Fruit fly (Drosophila melanogaster) whole organism: ENCODE measurements around the gene CG1532.
A peak's percentile ranks its signal among the peaks of the same experiment; 100 is the strongest.

Source experiments
- CG8478 ChIP-seq: fragments of >200 bp; optimal IDR thresholded peaks from 2 replicates; lab custom pipeline; 2018; ENCODE audit warnings: inconsistent platforms
- Dll ChIP-seq: fragments of >200 bp; optimal IDR thresholded peaks from 2 replicates; lab custom pipeline; 2017
- EcR ChIP-seq, 2 experiments: fragments of >200 bp; optimal IDR thresholded peaks; 2 replicates each; lab custom pipeline; 2017; ENCODE audit warnings: missing biosample characterization in 2 of 2, missing genetic modification characterization in 2 of 2, missing genetic modification reagents in 2 of 2
- pan ChIP-seq: fragments of >200 bp; optimal IDR thresholded peaks from 2 replicates; lab custom pipeline; 2017
- psq ChIP-seq: fragments of >200 bp; optimal IDR thresholded peaks from 2 replicates; lab custom pipeline; 2017
- usp ChIP-seq: fragments of >200 bp; optimal IDR thresholded peaks from 2 replicates; lab custom pipeline; 2017; ENCODE audit warnings: missing biosample characterization, missing genetic modification characterization, mixed read lengths

CG1532 gene

DNA sequence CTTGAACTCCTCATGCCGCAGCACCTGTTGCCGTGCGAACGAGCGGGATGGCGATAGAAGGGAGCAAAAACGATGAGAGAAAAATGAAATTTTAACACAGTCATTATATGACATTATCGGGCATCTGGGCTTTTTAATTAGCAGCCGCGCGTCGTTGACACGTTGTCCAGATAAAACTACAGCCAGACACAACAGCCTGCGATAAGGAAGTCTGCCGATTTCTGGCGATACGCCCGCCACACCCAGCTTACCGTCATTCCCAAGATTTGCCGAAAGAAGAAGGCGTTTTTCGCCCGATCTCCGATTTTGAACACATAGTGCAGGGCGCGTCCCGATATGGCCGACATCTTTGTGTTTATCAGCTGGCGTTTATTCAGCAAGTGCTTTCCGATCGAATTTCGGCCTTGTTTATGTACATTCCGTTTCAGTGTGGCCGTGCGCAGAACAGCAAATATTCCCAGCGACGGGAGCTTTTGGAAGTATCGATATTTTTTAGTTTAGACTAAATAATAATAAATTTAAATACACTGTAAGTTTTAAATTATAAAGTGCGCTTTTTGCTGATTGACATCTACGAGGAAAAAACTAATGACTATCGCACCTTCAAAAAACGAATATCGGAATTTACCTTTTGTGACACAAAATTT, at the start of gene CG1532:
CG1532 (minus strand) TSS at position 433 of the 647 bp plus-strand sequence.
- TF ChIP-seq usp (no peak), CG8478 (lab: Kevin White, UChicago) (no peak), EcR (GFP tag; optimal IDR thresholded peaks at IDR 0.05; lab: Kevin White, UChicago) (no peak), Dll (no peak), pan (lab: Kevin White, UChicago) (no peak), psq (lab: Kevin White, UChicago) (no peak)

DNA sequence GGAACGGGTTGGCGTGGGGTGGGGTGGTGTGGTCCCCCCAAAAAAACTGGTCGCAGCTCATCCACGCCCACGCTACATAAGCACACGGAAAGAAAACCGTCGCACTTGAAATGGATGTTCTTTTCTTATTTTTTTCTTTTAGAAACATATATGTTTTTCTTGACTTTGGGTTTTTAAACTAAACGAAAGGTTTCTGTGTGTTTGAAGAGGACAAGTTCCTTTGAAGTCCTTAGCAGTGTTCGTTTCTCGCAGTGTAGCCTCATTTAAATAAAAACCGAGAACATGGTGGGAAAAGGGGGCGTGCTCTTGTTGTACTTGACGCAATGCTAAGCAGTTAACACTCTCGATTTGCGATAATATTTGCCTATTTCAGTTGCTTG, 46.2 kb upstream of the CG1532 start:
- no peak for TF ChIP-seq usp
- TF ChIP-seq Dll = no peak
- TF ChIP-seq EcR (GFP tag; optimal IDR thresholded peaks at IDR 0.05; lab: Kevin White, UChicago) = no peak

- no peak for TF ChIP-seq usp
- no peak for TF ChIP-seq Dll
- no peak for TF ChIP-seq pan (lab: Kevin White, UChicago)
- no peak for TF ChIP-seq CG8478 (lab: Kevin White, UChicago)
- no peak for TF ChIP-seq EcR (GFP tag; optimal IDR thresholded peaks at IDR 0.05; lab: Kevin White, UChicago)
- no peak for TF ChIP-seq psq (lab: Kevin White, UChicago)
These were observed 45.6 kb upstream of the CG1532 start for dm6 chrX:21073641-21074328.

- no peak for TF ChIP-seq Dll
- no peak for TF ChIP-seq psq (lab: Kevin White, UChicago)
- no peak for TF ChIP-seq usp
- TF ChIP-seq EcR (GFP tag; optimal IDR thresholded peaks at IDR 0.05; lab: Kevin White, UChicago) = peak in 1 of 2 experiments; percentile 13
These were observed 44.8 kb upstream of the CG1532 start for dm6 chrX:21072953-21073352.

dm6 chrX:21071693-21072357, 43.7 kb upstream of the CG1532 start:
- TF ChIP-seq EcR (GFP tag; optimal IDR thresholded peaks at IDR 0.05; lab: Kevin White, UChicago) (peak; percentile 35 to 73), usp (no peak)

DNA sequence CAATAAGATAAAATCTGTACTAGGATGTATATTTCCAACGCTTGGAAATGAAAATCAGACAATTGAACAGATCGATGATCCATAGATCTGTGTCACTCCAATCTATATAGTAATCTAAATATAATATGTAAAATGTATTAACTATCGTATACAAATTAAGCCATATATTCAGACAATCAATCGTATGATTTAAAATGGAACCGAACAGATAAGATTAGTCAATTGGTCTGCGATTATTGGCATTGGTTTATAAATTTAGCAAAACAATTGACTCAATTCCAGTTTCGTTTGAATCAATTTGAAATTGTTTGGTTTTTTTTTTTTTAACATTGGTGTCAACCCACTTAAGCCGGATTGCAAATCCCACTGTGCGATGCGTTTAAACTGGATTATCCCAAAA, 39.7 kb upstream of the CG1532 start:
- TF ChIP-seq CG8478 (lab: Kevin White, UChicago) (no peak), pan (lab: Kevin White, UChicago) (no peak), usp (no peak), EcR (GFP tag; optimal IDR thresholded peaks at IDR 0.05; lab: Kevin White, UChicago) (no peak), psq (lab: Kevin White, UChicago) (no peak), Dll (no peak)

DNA sequence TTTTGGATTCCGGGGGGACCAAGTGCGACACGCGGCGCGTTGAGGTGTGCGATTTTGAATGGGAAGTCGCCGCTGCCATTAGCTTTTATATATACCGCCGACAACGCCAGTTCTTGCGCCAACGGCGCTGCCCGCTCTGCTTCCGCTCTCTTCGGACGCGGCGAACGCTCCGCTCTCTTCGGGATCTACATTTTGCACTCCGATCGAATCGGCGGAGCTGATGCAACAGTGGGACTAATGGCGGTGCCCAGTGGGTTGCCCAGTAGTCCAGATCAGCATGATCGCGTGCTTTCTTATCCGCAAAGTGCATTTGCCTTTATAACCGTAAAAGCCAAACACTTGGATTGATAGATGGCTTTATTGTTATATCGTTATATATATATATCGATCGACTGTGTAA, 39.3 kb upstream of the CG1532 start, which contains the start of gene CG32512:
CG32512 (minus strand) TSS at position 67 of the 400 bp plus-strand sequence.
- TF ChIP-seq psq (lab: Kevin White, UChicago) = no peak
- TF ChIP-seq EcR (GFP tag; optimal IDR thresholded peaks at IDR 0.05; lab: Kevin White, UChicago) = no peak
- no peak for TF ChIP-seq pan (lab: Kevin White, UChicago)
- no peak for TF ChIP-seq CG8478 (lab: Kevin White, UChicago)
- TF ChIP-seq Dll = no peak
- TF ChIP-seq usp = no peak

- TF ChIP-seq usp = no peak
- no peak for TF ChIP-seq pan (lab: Kevin White, UChicago)
- no peak for TF ChIP-seq Dll
- no peak for TF ChIP-seq CG8478 (lab: Kevin White, UChicago)
- TF ChIP-seq EcR (GFP tag; optimal IDR thresholded peaks at IDR 0.05; lab: Kevin White, UChicago) = no peak
- TF ChIP-seq psq (lab: Kevin White, UChicago) = no peak
These were observed 37.6 kb upstream of the CG1532 start for dm6 chrX:21065775-21066174.

dm6 chrX:21064927-21065326, 36.8 kb upstream of the CG1532 start:
- TF ChIP-seq CG8478 (lab: Kevin White, UChicago) = no peak
- TF ChIP-seq psq (lab: Kevin White, UChicago) = no peak
- TF ChIP-seq pan (lab: Kevin White, UChicago) = no peak
- TF ChIP-seq usp = no peak
- no peak for TF ChIP-seq Dll
- TF ChIP-seq EcR (GFP tag; optimal IDR thresholded peaks at IDR 0.05; lab: Kevin White, UChicago) = no peak

DNA sequence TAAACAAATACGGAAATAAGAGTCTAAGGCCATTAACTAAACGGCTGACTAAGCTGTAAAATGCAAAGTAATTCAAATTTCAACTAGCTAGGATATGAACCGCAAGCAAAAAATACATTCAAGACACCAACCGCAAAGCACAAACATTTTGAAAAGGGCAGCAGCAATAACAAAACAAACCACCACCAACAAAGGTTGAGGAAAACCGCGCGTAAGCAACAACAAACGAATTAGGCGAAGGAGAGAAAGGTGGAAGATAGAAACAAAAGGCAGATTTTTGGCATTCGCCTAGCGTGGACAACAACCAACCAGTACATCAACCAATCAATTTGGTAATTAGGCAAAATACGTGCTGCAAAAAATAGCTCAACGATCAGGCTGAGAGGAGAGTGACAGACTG, 32.4 kb upstream of the CG1532 start:
- TF ChIP-seq CG8478 (lab: Kevin White, UChicago) (peak; percentile 29), pan (lab: Kevin White, UChicago) (no peak), psq (lab: Kevin White, UChicago) (no peak), Dll (no peak), usp (no peak), EcR (GFP tag; optimal IDR thresholded peaks at IDR 0.05; lab: Kevin White, UChicago) (no peak)

dm6 chrX:21058991-21059390, 30.8 kb upstream of the CG1532 start:
- no peak for TF ChIP-seq pan (lab: Kevin White, UChicago)
- TF ChIP-seq Dll = no peak
- TF ChIP-seq EcR (GFP tag; optimal IDR thresholded peaks at IDR 0.05; lab: Kevin White, UChicago) = no peak
- TF ChIP-seq psq (lab: Kevin White, UChicago) = no peak
- no peak for TF ChIP-seq CG8478 (lab: Kevin White, UChicago)
- TF ChIP-seq usp = no peak

- no peak for TF ChIP-seq EcR (GFP tag; optimal IDR thresholded peaks at IDR 0.05; lab: Kevin White, UChicago)
- TF ChIP-seq CG8478 (lab: Kevin White, UChicago) = no peak
- TF ChIP-seq psq (lab: Kevin White, UChicago) = no peak
- no peak for TF ChIP-seq Dll
- no peak for TF ChIP-seq usp
- no peak for TF ChIP-seq pan (lab: Kevin White, UChicago)
These were observed 30.3 kb upstream of the CG1532 start for dm6 chrX:21058437-21058836.
